Worm (Caenorhabditis elegans): ENCODE measurements around the gene fbxb-74.

DNA sequence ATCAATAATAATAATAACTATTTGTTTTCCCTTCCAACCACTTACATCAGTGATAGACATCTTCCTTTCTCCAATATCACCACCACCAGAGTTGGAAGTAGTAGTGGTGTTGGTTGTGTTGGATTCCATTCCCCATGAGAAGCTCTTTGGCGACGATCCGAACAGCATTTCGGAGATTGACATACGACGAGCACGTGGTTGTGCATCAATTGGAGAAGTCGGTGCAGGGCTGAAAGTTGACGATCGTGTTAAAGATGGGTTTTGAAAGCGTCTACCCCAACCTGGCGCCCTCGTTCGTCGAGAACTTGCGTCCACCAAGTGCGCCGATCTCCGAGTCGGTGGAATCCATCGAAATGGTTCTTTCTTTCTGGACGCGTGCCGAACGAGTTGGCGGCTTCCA, 30.0 kb upstream of the fbxb-74 start:
- no peak for TF ChIP-seq ztf-11 (tag; optimal IDR thresholded peaks at IDR 0.05)
- no peak for TF ChIP-seq rnt-1 (tag; optimal IDR thresholded peaks at IDR 0.05)
- TF ChIP-seq aly-2 (tag; optimal IDR thresholded peaks at IDR 0.05), result no peak
- no peak for TF ChIP-seq nhr-237 (tag; optimal IDR thresholded peaks at IDR 0.05)
- TF ChIP-seq ztf-4 (tag; optimal IDR thresholded peaks at IDR 0.05), result no peak
- TF ChIP-seq nhr-11 (tag; optimal IDR thresholded peaks at IDR 0.05), result no peak
- TF ChIP-seq efl-3 (GFP tag; optimal IDR thresholded peaks at IDR 0.05), result no peak
- no peak for TF ChIP-seq zag-1 (tag; optimal IDR thresholded peaks at IDR 0.05)
- no peak for TF ChIP-seq fos-1 (tag; optimal IDR thresholded peaks at IDR 0.05)
- no peak for TF ChIP-seq aha-1 (tag; optimal IDR thresholded peaks at IDR 0.05)
- no peak for TF ChIP-seq nhr-28 (tag; optimal IDR thresholded peaks at IDR 0.05)

Measured in whole organism, L1 larva.